Worm (Caenorhabditis elegans) whole organism, L4 larva: ENCODE results near the gene W04H10.6.
A peak's percentile ranks its signal among the peaks of the same experiment; 100 is the strongest.

Experiments used
- Y48G9A.11 ChIP-seq: fragments of 200-800 bp; sonication (Bioruptor generic); IDR thresholded peaks from 2 replicates; pipeline ENCODE4 v1.3.6; 2022; ENCODE audit warnings: missing genetic modification reagents, missing genetic modification characterization, missing compliant biosample characterization
- aha-1 ChIP-seq: fragments of 150-350 bp; peaks from one replicate; lab custom pipeline; 2014; ENCODE audit warnings: missing biosample characterization, missing genetic modification characterization
- aly-2 ChIP-seq: sonication (generic microtip); optimal IDR thresholded peaks from 2 replicates; lab custom pipeline; 2018; ENCODE audit warnings: missing biosample characterization, missing genetic modification characterization
- ceh-82 ChIP-seq: sonication (generic microtip); optimal IDR thresholded peaks from 2 replicates; lab custom pipeline; 2017; ENCODE audit warnings: missing biosample characterization, missing genetic modification characterization
- ces-1 ChIP-seq: fragments of 150-350 bp; sonication (generic microtip); optimal IDR thresholded peaks from 4 replicates; lab custom pipeline; 2014; ENCODE audit warnings: missing biosample characterization, missing genetic modification reagents, missing genetic modification characterization
- daf-16 ChIP-seq, 3 experiments: sonication (generic microtip); optimal IDR thresholded peaks; 2 replicates each; lab custom pipeline; 2016 to 2017; ENCODE audit warnings: missing genetic modification characterization in 3 of 3, missing genetic modification reagents in 3 of 3, mild to moderate bottlenecking in 2 of 3, missing compliant biosample characterization in 2 of 3, missing biosample characterization in 1 of 3, moderate library complexity in 1 of 3
- lim-7 ChIP-seq: fragments of 200-800 bp; sonication (Bioruptor generic); IDR thresholded peaks from 2 replicates; pipeline ENCODE4 v1.3.6; 2022; ENCODE audit warnings: missing genetic modification characterization, missing compliant biosample characterization
- lin-38 ChIP-seq: fragments of 200-800 bp; sonication (Bioruptor generic); IDR thresholded peaks from 2 replicates; pipeline ENCODE4 v1.3.6; 2022; ENCODE audit warnings: missing genetic modification reagents, missing genetic modification characterization, missing compliant biosample characterization
- nhr-102 ChIP-seq: sonication (generic microtip); optimal IDR thresholded peaks from 2 replicates; lab custom pipeline; 2016; ENCODE audit warnings: mild to moderate bottlenecking, missing genetic modification characterization, moderate library complexity, missing compliant biosample characterization
- nhr-48 ChIP-seq: sonication (generic microtip); optimal IDR thresholded peaks from 2 replicates; lab custom pipeline; 2016; ENCODE audit warnings: mild to moderate bottlenecking, missing genetic modification characterization, missing compliant biosample characterization
- sdz-12 ChIP-seq: fragments of 200-800 bp; sonication (Bioruptor generic); optimal IDR thresholded peaks from 2 replicates; lab custom pipeline; 2018; ENCODE audit warnings: mild to moderate bottlenecking, missing genetic modification characterization, missing compliant biosample characterization
- set-16 ChIP-seq: fragments of 200-800 bp; sonication (Bioruptor generic); IDR thresholded peaks from 2 replicates; pipeline ENCODE4 v1.3.6; 2022; ENCODE audit warnings: missing genetic modification reagents, missing genetic modification characterization, missing compliant biosample characterization
- unc-62 ChIP-seq, 3 experiments: fragments of 150-350 bp in 1 of 3; sonication (generic microtip); optimal IDR thresholded peaks in 2 of 3; peaks in 1 of 3; 1 replicate in 1 of 3; 2 replicates in 2 of 3; lab custom pipeline; 2014 to 2017; ENCODE audit warnings: missing biosample characterization in 3 of 3, missing genetic modification characterization in 3 of 3, missing genetic modification reagents in 3 of 3, missing genotype in 1 of 3

W04H10.6 gene

ce11 chrII:577632-578031 lies 30.6 kb downstream of the W04H10.6 start, which contains the start of gene W08F4.7:
Gene W08F4.7 (minus strand): TSS chrII:577732.
- TF ChIP-seq lin-38 (GFP tag; lab: Robert Waterston, UW) (peak; percentile 52), lim-7 (GFP tag; lab: Robert Waterston, UW) (no peak), daf-16 (GFP tag; optimal IDR thresholded peaks at IDR 0.05; lab: Kevin White, UChicago) (no peak), daf-16 (tag; optimal IDR thresholded peaks at IDR 0.05; lab: Kevin White, UChicago) (peak; percentile 0), nhr-48 (no peak)

- TF ChIP-seq Y48G9A.11 (GFP tag; lab: Robert Waterston, UW): no peak
- TF ChIP-seq daf-16 (GFP tag; optimal IDR thresholded peaks at IDR 0.05; lab: Kevin White, UChicago): no peak
- TF ChIP-seq daf-16 (tag; optimal IDR thresholded peaks at IDR 0.05; lab: Kevin White, UChicago): no peak
- no peak for TF ChIP-seq ceh-82 (tag; lab: Kevin White, UChicago)
- TF ChIP-seq aha-1: peak; percentile 75
- no peak for TF ChIP-seq ces-1
- peak in 1 of 2 experiments; percentile 46 for TF ChIP-seq unc-62 (GFP tag; optimal IDR thresholded peaks at IDR 0.05 in 1 of 2; lab: Kevin White, UChicago)
- TF ChIP-seq unc-62 (tag; optimal IDR thresholded peaks at IDR 0.05; lab: Kevin White, UChicago): no peak
These were observed 34.2 kb downstream of the W04H10.6 start for ce11 chrII:574064-574463.

- TF ChIP-seq aly-2 (tag; lab: Kevin White, UChicago) (no peak), set-16 (GFP tag; lab: Robert Waterston, UW) (peak; percentile 7; the same call in 1 of the 2 replicates)
These were observed 36.2 kb downstream of the W04H10.6 start, which contains the start of gene mlt-8 for ce11 chrII:572010-572409. Gene mlt-8 (minus strand): TSS chrII:572110.

ce11 chrII:568776-569175 lies 39.5 kb downstream of the W04H10.6 start, which contains the start of gene W08F4.5:
Gene W08F4.5 (minus strand): TSS chrII:568876.
- no peak for TF ChIP-seq sdz-12
- TF ChIP-seq nhr-102 (tag; lab: Kevin White, UChicago): peak; percentile 10
